Worm (Caenorhabditis elegans) whole organism, early embryonic: ENCODE measurements around the gene F58E1.13.

ENCODE experiments used
- F13C5.2 ChIP-seq: sonication (generic microtip); optimal IDR thresholded peaks from 2 replicates; lab custom pipeline; 2017; ENCODE audit warnings: mild to moderate bottlenecking, missing genetic modification characterization, inconsistent platforms, missing compliant biosample characterization
- ama-1 ChIP-seq: fragments of 150-350 bp; optimal IDR thresholded peaks from 2 replicates; lab custom pipeline; 2014
- ceh-13 ChIP-seq: fragments of 200-800 bp; sonication (Bioruptor generic); optimal IDR thresholded peaks from 2 replicates; lab custom pipeline; 2018; ENCODE audit warnings: mild to moderate bottlenecking, missing genetic modification characterization, missing compliant biosample characterization
- ceh-36 ChIP-seq: sonication (generic microtip); optimal IDR thresholded peaks from 2 replicates; lab custom pipeline; 2016; ENCODE audit warnings: missing genetic modification characterization, inconsistent platforms, missing compliant biosample characterization
- flt-1 ChIP-seq: fragments of 200-800 bp; sonication (Bioruptor generic); IDR thresholded peaks from 2 replicates; pipeline ENCODE4 v1.3.6; 2022; ENCODE audit warnings: missing genetic modification characterization, missing compliant biosample characterization
- hmbx-1 ChIP-seq: sonication (generic microtip); optimal IDR thresholded peaks from 2 replicates; lab custom pipeline; 2016; ENCODE audit warnings: mild to moderate bottlenecking, missing genetic modification characterization, missing compliant biosample characterization
- hnd-1 ChIP-seq: sonication (generic microtip); optimal IDR thresholded peaks from 2 replicates; lab custom pipeline; 2016; ENCODE audit warnings: missing genetic modification characterization, missing compliant biosample characterization
- pes-1 ChIP-seq: fragments of 200-800 bp; sonication (Bioruptor generic); IDR thresholded peaks from 2 replicates; pipeline ENCODE4 v1.3.6; 2022; ENCODE audit warnings: missing genetic modification reagents, missing genetic modification characterization, missing compliant biosample characterization
- tra-4 ChIP-seq: sonication (generic microtip); optimal IDR thresholded peaks from 2 replicates; lab custom pipeline; 2017; ENCODE audit warnings: missing genetic modification characterization, missing compliant biosample characterization

DNA sequence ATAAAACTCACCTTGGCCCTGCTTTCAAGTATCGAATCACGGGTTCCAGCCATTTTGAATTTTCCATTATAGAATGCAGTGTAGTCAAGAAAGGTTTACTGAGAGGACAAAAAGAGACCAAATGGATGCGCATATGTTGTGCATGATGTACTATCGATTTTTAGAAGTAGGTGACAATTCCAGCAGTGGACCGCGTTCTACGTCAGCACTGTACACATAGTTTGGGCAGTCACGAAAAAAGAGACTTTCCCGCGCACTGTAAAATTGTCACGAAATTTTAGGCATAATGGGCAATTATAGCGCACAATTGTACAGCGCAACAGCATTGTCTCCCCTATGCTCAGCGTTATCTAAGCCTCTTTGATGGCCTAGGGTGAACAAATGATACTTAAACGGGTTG, 4.7 kb downstream of the F58E1.13 start, which contains the start of gene fbxc-22:
- no peak for TF ChIP-seq hmbx-1
- TF ChIP-seq tra-4, result no peak
- no peak for TF ChIP-seq ceh-36 (tag; lab: Kevin White, UChicago)
- TF ChIP-seq flt-1 (GFP tag; lab: Robert Waterston, UW), result no peak
- TF ChIP-seq pes-1, result no peak
- TF ChIP-seq hnd-1 (tag; lab: Kevin White, UChicago), result no peak
- TF ChIP-seq ceh-13, result no peak
- no peak for TF ChIP-seq F13C5.2 (tag; lab: Kevin White, UChicago)
- TF ChIP-seq ama-1 (lab: Kevin White, UChicago), result no peak
